Worm (Caenorhabditis elegans): ENCODE data around the gene F46C3.2.

The F46C3.2 gene

ce11 chrX:11370090-11370489, 48.5 kb downstream of the F46C3.2 start:
- TF ChIP-seq elt-4 (tag; optimal IDR thresholded peaks at IDR 0.05) (no peak), lin-11 (tag; optimal IDR thresholded peaks at IDR 0.05) (no peak), mec-3 (tag; optimal IDR thresholded peaks at IDR 0.05; ENCODE audit: borderline replicate concordance) (no peak), ceh-34 (tag; optimal IDR thresholded peaks at IDR 0.05) (no peak), fax-1 (tag; optimal IDR thresholded peaks at IDR 0.05) (no peak), tbx-7 (tag; optimal IDR thresholded peaks at IDR 0.05) (no peak), T23F11.4 (GFP tag; optimal IDR thresholded peaks at IDR 0.05) (no peak), ceh-6 (GFP tag; optimal IDR thresholded peaks at IDR 0.05) (no peak), syd-9 (tag; optimal IDR thresholded peaks at IDR 0.05) (no peak), elt-2 (tag; optimal IDR thresholded peaks at IDR 0.05) (no peak), unc-3 (GFP tag; conservative IDR thresholded peaks at IDR 0.05) (no peak), unc-3 (tag; optimal IDR thresholded peaks at IDR 0.05) (no peak), ceh-19 (GFP tag; optimal IDR thresholded peaks at IDR 0.05) (no peak), zip-5 (tag; optimal IDR thresholded peaks at IDR 0.05) (no peak), ceh-9 (tag; optimal IDR thresholded peaks at IDR 0.05) (no peak)

ce11 chrX:11368845-11369244, 49.7 kb downstream of the F46C3.2 start:
- TF ChIP-seq hlh-8 (tag; optimal IDR thresholded peaks at IDR 0.05) (no peak), che-1 (tag; optimal IDR thresholded peaks at IDR 0.05) (no peak), ceh-45 (GFP tag; IDR thresholded peaks at IDR 0.05) (no peak), nhr-11 (tag; optimal IDR thresholded peaks at IDR 0.05) (no peak), pag-3 (tag; optimal IDR thresholded peaks at IDR 0.05; ENCODE audit: borderline replicate concordance) (no peak), ceh-9 (tag; optimal IDR thresholded peaks at IDR 0.05) (no peak), K09A11.1 (tag; optimal IDR thresholded peaks at IDR 0.05; ENCODE audit: insufficient read depth) (no peak), hlh-6 (tag; optimal IDR thresholded peaks at IDR 0.05) (no peak), sdc-2 (tag; optimal IDR thresholded peaks at IDR 0.05) (no peak), unc-55 (GFP tag; optimal IDR thresholded peaks at IDR 0.05) (peak; percentile 54), hlh-15 (tag; optimal IDR thresholded peaks at IDR 0.05) (no peak), elt-2 (tag; optimal IDR thresholded peaks at IDR 0.05) (no peak), nhr-232 (tag; optimal IDR thresholded peaks at IDR 0.05) (no peak), elt-4 (tag; optimal IDR thresholded peaks at IDR 0.05) (no peak), C38D4.7 (GFP tag; optimal IDR thresholded peaks at IDR 0.05) (no peak), ref-2 (tag; optimal IDR thresholded peaks at IDR 0.05) (no peak), unc-42 (tag; optimal IDR thresholded peaks at IDR 0.05) (peak; percentile 54), lim-6 (tag; optimal IDR thresholded peaks at IDR 0.05) (no peak), tbx-2 (tag; optimal IDR thresholded peaks at IDR 0.05) (peak; percentile 29), ceh-31 (tag; optimal IDR thresholded peaks at IDR 0.05) (no peak)

DNA sequence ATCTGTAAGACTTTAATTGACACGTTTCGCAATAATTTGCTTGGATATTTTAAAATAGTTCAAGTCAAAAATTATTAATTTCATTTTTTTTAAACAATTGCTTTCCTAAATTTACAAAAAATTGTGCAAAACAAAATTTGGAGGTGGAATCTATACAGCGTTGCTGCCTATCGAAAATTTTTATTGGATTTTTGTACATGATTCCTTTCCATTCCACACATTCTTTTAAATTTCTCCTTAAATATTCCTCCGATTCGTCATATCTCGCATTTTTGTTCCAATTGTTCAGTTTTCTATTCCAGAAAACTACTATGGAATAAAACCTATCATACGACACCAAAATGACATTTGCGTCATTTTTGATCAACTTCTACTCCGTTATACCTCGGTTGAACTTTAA, 50.1 kb downstream of the F46C3.2 start, which contains the start of gene ttyh-1:
Gene ttyh-1, plus strand, starts transcription at position 301 of the 400 bp plus-strand sequence.
- TF ChIP-seq ceh-24 (tag; optimal IDR thresholded peaks at IDR 0.05) (no peak), ama-1 (optimal IDR thresholded peaks at IDR 0.05) (no peak), hlh-15 (tag; optimal IDR thresholded peaks at IDR 0.05) (no peak), ttx-3 (tag; optimal IDR thresholded peaks at IDR 0.05) (no peak), lim-6 (tag; optimal IDR thresholded peaks at IDR 0.05) (no peak), pha-2 (tag; optimal IDR thresholded peaks at IDR 0.05) (no peak), ceh-9 (tag; optimal IDR thresholded peaks at IDR 0.05) (no peak), elt-2 (tag; optimal IDR thresholded peaks at IDR 0.05) (no peak), ceh-48 (tag; optimal IDR thresholded peaks at IDR 0.05) (no peak), ahr-1 (tag; optimal IDR thresholded peaks at IDR 0.05) (no peak)

- TF ChIP-seq unc-55 (GFP tag; optimal IDR thresholded peaks at IDR 0.05), result peak; percentile 2
- TF ChIP-seq npax-4 (tag; optimal IDR thresholded peaks at IDR 0.05), result no peak
- TF ChIP-seq pax-1 (tag; optimal IDR thresholded peaks at IDR 0.05), result no peak
- TF ChIP-seq hlh-13 (GFP tag; optimal IDR thresholded peaks at IDR 0.05), result no peak
- TF ChIP-seq tbx-2 (tag; optimal IDR thresholded peaks at IDR 0.05), result peak; percentile 25
- peak; percentile 78 for TF ChIP-seq unc-42 (tag; optimal IDR thresholded peaks at IDR 0.05)
- no peak for TF ChIP-seq ceh-14 (tag; optimal IDR thresholded peaks at IDR 0.05)
- no peak for TF ChIP-seq ceh-6 (GFP tag; optimal IDR thresholded peaks at IDR 0.05)
- TF ChIP-seq ceh-31 (tag; optimal IDR thresholded peaks at IDR 0.05), result peak; percentile 67
- no peak for TF ChIP-seq dve-1 (tag; optimal IDR thresholded peaks at IDR 0.05)
- TF ChIP-seq ref-2 (tag; optimal IDR thresholded peaks at IDR 0.05), result peak; percentile 26
- no peak for TF ChIP-seq gmeb-2 (tag; optimal IDR thresholded peaks at IDR 0.05)
- no peak for TF ChIP-seq C08G9.2 (tag; optimal IDR thresholded peaks at IDR 0.05)
- no peak for TF ChIP-seq fkh-6 (tag; optimal IDR thresholded peaks at IDR 0.05)
- TF ChIP-seq ceh-45 (GFP tag; IDR thresholded peaks at IDR 0.05), result no peak
Measured at ce11 chrX:11367640-11368039, 50.9 kb downstream of the F46C3.2 start.

All from whole organism, late embryonic.